Fruit fly (Drosophila melanogaster): ENCODE data around the gene CG43732.

CG43732 gene

DNA sequence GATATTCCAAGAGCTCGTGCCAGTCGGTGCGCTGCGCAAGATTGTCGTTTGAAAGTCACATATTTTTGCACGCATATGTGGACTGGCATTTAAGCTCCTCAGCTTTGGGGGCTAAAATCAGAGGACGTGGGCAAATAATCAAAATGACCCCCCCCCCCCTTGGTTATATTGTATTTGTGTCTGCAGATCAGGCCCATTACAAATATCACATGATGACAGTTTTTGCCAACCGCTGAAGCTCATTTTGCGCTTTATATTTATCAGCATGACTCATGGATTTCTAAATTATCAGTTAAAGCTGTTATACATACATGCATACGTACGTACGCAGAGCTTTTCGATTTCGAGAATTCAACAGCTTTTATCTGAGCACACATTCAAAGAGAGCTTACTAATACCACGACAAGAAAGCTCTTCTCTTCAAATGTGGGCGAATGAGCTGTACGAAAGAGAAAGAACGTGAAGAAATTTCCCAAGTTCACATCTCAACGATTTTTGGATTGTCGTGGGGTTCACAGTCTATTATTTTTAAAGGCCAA is 33.2 kb upstream of the CG43732 start (continued):
- TF ChIP-seq CG2678 (tag; optimal IDR thresholded peaks at IDR 0.05) (peak; percentile 45), chif (GFP tag; optimal IDR thresholded peaks at IDR 0.05) (no peak), ci (GFP tag; IDR thresholded peaks at IDR 0.05) (no peak), NFAT (GFP tag; IDR thresholded peaks at IDR 0.05) (no peak), sd (tag; optimal IDR thresholded peaks at IDR 0.05) (peak; percentile 83), CG4404 (GFP tag; IDR thresholded peaks at IDR 0.05) (no peak), NK7.1 (GFP tag; optimal IDR thresholded peaks at IDR 0.05) (no peak), CG12299 (tag; optimal IDR thresholded peaks at IDR 0.05) (no peak), slp2 (GFP tag; optimal IDR thresholded peaks at IDR 0.05) (no peak), CG32772 (GFP tag; IDR thresholded peaks at IDR 0.05) (no peak), Dref (GFP tag; IDR thresholded peaks at IDR 0.05) (no peak), insv (GFP tag; optimal IDR thresholded peaks at IDR 0.05) (no peak), CG6689 (GFP tag; IDR thresholded peaks at IDR 0.05) (no peak), ato (GFP tag; IDR thresholded peaks at IDR 0.05; ENCODE audit: partially characterized antibody) (no peak), sima (GFP tag; optimal IDR thresholded peaks at IDR 0.05) (no peak), CG14965 (GFP tag; optimal IDR thresholded peaks at IDR 0.05; ENCODE audit: borderline replicate concordance) (no peak), PHDP (tag; optimal IDR thresholded peaks at IDR 0.05) (no peak), HLHmδ (GFP tag; optimal IDR thresholded peaks at IDR 0.05) (no peak), Dll (GFP tag; IDR thresholded peaks at IDR 0.05; ENCODE audit: partially characterized antibody) (no peak), Oli (tag; optimal IDR thresholded peaks at IDR 0.05) (no peak), CG13775 (GFP tag; optimal IDR thresholded peaks at IDR 0.05) (no peak), Spps (tag; optimal IDR thresholded peaks at IDR 0.05) (no peak), Lim3 (GFP tag; IDR thresholded peaks at IDR 0.05) (no peak), slbo (GFP tag; IDR thresholded peaks at IDR 0.05) (0 out of 2 replicates have a peak, but pooled peaks have one; percentile 15), Meics (GFP tag; optimal IDR thresholded peaks at IDR 0.05) (peak; percentile 17), croc (GFP tag; conservative IDR thresholded peaks at IDR 0.05) (no peak), CG32767 (GFP tag; IDR thresholded peaks at IDR 0.05) (peak; percentile 42; the same call in 1 of the 2 replicates), NC2α (GFP tag; optimal IDR thresholded peaks at IDR 0.05) (no peak), klu (GFP tag; IDR thresholded peaks at IDR 0.05) (no peak), cad (GFP tag; optimal IDR thresholded peaks at IDR 0.05) (no peak), CTCF (GFP tag; optimal IDR thresholded peaks at IDR 0.05) (peak; percentile 57), peb (GFP tag; IDR thresholded peaks at IDR 0.05) (no peak), Stat92E (GFP tag; optimal IDR thresholded peaks at IDR 0.05) (peak in 1 of 3 experiments; percentile 54), btn (GFP tag; optimal IDR thresholded peaks at IDR 0.05) (no peak), CG6272 (GFP tag; IDR thresholded peaks at IDR 0.05) (no peak), CG13123 (GFP tag; optimal IDR thresholded peaks at IDR 0.05) (no peak), tap (tag; optimal IDR thresholded peaks at IDR 0.05) (no peak), dmrt99B (tag; optimal IDR thresholded peaks at IDR 0.05) (no peak), CG1792 (GFP tag; optimal IDR thresholded peaks at IDR 0.05) (no peak), CG7928 (GFP tag; optimal IDR thresholded peaks at IDR 0.05) (no peak), dmrt11E (tag; optimal IDR thresholded peaks at IDR 0.05) (no peak), kah (GFP tag; optimal IDR thresholded peaks at IDR 0.05) (no peak), pita (GFP tag; optimal IDR thresholded peaks at IDR 0.05) (no peak), ara (GFP tag; IDR thresholded peaks at IDR 0.05) (no peak), HLH4C (GFP tag; IDR thresholded peaks at IDR 0.05; ENCODE audit: partially characterized antibody) (no peak), Med (GFP tag) (peak; percentile 60), crol (GFP tag; IDR thresholded peaks at IDR 0.05) (peak; percentile 46; the same call in 1 of the 2 replicates), otp (GFP tag; IDR thresholded peaks at IDR 0.05) (no peak), gcm (GFP tag; optimal IDR thresholded peaks at IDR 0.05) (peak; percentile 22), CG3407 (GFP tag; optimal IDR thresholded peaks at IDR 0.05) (no peak), CG1529 (GFP tag; optimal IDR thresholded peaks at IDR 0.05) (no peak), CG6791 (GFP tag; IDR thresholded peaks at IDR 0.05; ENCODE audit: partially characterized antibody) (no peak)
